Fruit fly (Drosophila melanogaster) whole organism, embryonic: ENCODE measurements around the gene Hexo2.

ENCODE experiments used
- Awh ChIP-seq: fragments of 200-800 bp; sonication (Bioruptor generic); IDR thresholded peaks from 2 replicates; pipeline ENCODE4, ENCODE4 v1.3.6; 2022; ENCODE audit warnings: missing biosample characterization, missing genetic modification characterization
- B-H1 ChIP-seq: fragments of 200-800 bp; sonication (Bioruptor generic); IDR thresholded peaks from 3 replicates; pipeline ENCODE4 v1.3.6; 2022; ENCODE audit warnings: missing biosample characterization, missing genetic modification characterization
- Blimp-1 ChIP-seq: fragments of 200-800 bp; sonication (Bioruptor generic); optimal IDR thresholded peaks from 3 replicates; lab custom pipeline; 2018; ENCODE audit warnings: missing biosample characterization, missing genetic modification characterization, mild to moderate bottlenecking, moderate library complexity, missing genetic modification reagents
- CG1024 ChIP-seq: fragments of 200-800 bp; sonication (Bioruptor generic); IDR thresholded peaks from 2 replicates; pipeline ENCODE4 v1.3.6; 2022; ENCODE audit warnings: missing biosample characterization, missing genetic modification characterization
- CG10979 ChIP-seq: fragments of 200-800 bp; sonication (Bioruptor generic); optimal IDR thresholded peaks from 2 replicates; lab custom pipeline; 2018; ENCODE audit warnings: missing biosample characterization, mild to moderate bottlenecking, missing genetic modification characterization, moderate library complexity
- CG13123 ChIP-seq: fragments of 200-800 bp; sonication (Bioruptor generic); optimal IDR thresholded peaks from 2 replicates; lab custom pipeline; 2016; ENCODE audit warnings: missing biosample characterization, missing genetic modification characterization
- CG13424 ChIP-seq: fragments of 200-800 bp; sonication (Bioruptor generic); optimal IDR thresholded peaks from 2 replicates; lab custom pipeline; 2019; ENCODE audit warnings: missing biosample characterization, mild to moderate bottlenecking, missing genetic modification characterization, moderate library complexity
- CG1603 ChIP-seq: fragments of 200-800 bp; sonication (Bioruptor generic); optimal IDR thresholded peaks from 2 replicates; lab custom pipeline; 2019; ENCODE audit warnings: missing biosample characterization, mild to moderate bottlenecking, missing genetic modification characterization, moderate library complexity
- CG2678 ChIP-seq: fragments of 200-800 bp; sonication (Bioruptor generic); optimal IDR thresholded peaks from 3 replicates; lab custom pipeline; 2019; ENCODE audit warnings: missing biosample characterization, mild to moderate bottlenecking, missing genetic modification characterization, moderate library complexity
- CG30431 ChIP-seq: fragments of 200-800 bp; sonication (Bioruptor generic); optimal IDR thresholded peaks from 2 replicates; lab custom pipeline; 2017; ENCODE audit warnings: missing biosample characterization, missing genetic modification characterization
- CG3726 ChIP-seq: fragments of 200-800 bp; sonication (Bioruptor generic); IDR thresholded peaks from 3 replicates; pipeline ENCODE4, ENCODE4 v1.3.6; 2022; ENCODE audit warnings: missing biosample characterization, missing genetic modification characterization
- CG4328 ChIP-seq: fragments of 200-800 bp; sonication (Bioruptor generic); optimal IDR thresholded peaks from 3 replicates; lab custom pipeline; 2017; ENCODE audit warnings: missing biosample characterization, missing genetic modification reagents, missing genetic modification characterization
- CG4424 ChIP-seq: fragments of 200-800 bp; sonication (Bioruptor generic); optimal IDR thresholded peaks from 3 replicates; lab custom pipeline; 2016; ENCODE audit warnings: missing biosample characterization, missing genetic modification characterization
- CG4854 ChIP-seq: fragments of 200-800 bp; sonication (Bioruptor generic); optimal IDR thresholded peaks from 2 replicates; lab custom pipeline; 2016; ENCODE audit warnings: missing biosample characterization, missing genetic modification characterization, inconsistent platforms
- CG6272 ChIP-seq: fragments of 200-800 bp; sonication (Bioruptor generic); IDR thresholded peaks from 2 replicates; pipeline ENCODE4 v1.3.6; 2022; ENCODE audit warnings: missing biosample characterization, missing genetic modification characterization
- CG8089 ChIP-seq: fragments of 200-800 bp; sonication (Bioruptor generic); optimal IDR thresholded peaks from 3 replicates; lab custom pipeline; 2016; ENCODE audit warnings: missing biosample characterization, missing genetic modification characterization
- CG8388 ChIP-seq: fragments of 200-800 bp; sonication (Bioruptor generic); optimal IDR thresholded peaks from 2 replicates; lab custom pipeline; 2019; ENCODE audit warnings: missing biosample characterization, mild to moderate bottlenecking, missing genetic modification characterization, moderate library complexity
- CG8765 ChIP-seq: fragments of 200-800 bp; sonication (Bioruptor generic); IDR thresholded peaks from 2 replicates; pipeline ENCODE4 v1.3.6; 2022; ENCODE audit warnings: missing biosample characterization, missing genetic modification characterization
- Chrac-16 ChIP-seq: fragments of 200-800 bp; sonication (Bioruptor generic); optimal IDR thresholded peaks from 3 replicates; lab custom pipeline; 2016; ENCODE audit warnings: missing biosample characterization, missing genetic modification characterization
- Hr51 ChIP-seq, 2 experiments: fragments of 200-800 bp; sonication (Bioruptor generic); optimal IDR thresholded peaks; 2 replicates in 1 of 2; 3 replicates in 1 of 2; lab custom pipeline; 2016 to 2018; ENCODE audit warnings: missing biosample characterization in 2 of 2, missing genetic modification characterization in 2 of 2, mild to moderate bottlenecking in 1 of 2, moderate library complexity in 1 of 2
- Med ChIP-seq: fragments of 200-800 bp; sonication (Bioruptor generic); peaks from one replicate; lab custom pipeline; 2016; ENCODE audit warnings: missing biosample characterization, missing genetic modification characterization, mild to moderate bottlenecking, inconsistent platforms, moderate library complexity
- Meics ChIP-seq: fragments of 200-800 bp; sonication (Bioruptor generic); optimal IDR thresholded peaks from 2 replicates; lab custom pipeline; 2017; ENCODE audit warnings: missing biosample characterization, mild to moderate bottlenecking, missing genetic modification characterization
- Ptx1 ChIP-seq: fragments of 200-800 bp; sonication (Bioruptor generic); IDR thresholded peaks from 2 replicates; pipeline ENCODE4 v1.3.6; 2022; ENCODE audit warnings: missing biosample characterization, missing genetic modification characterization
- Rx ChIP-seq: fragments of 200-800 bp; sonication (Bioruptor generic); IDR thresholded peaks from 2 replicates; pipeline ENCODE4 v1.3.6; 2022; ENCODE audit warnings: missing biosample characterization, missing genetic modification characterization
- Sox100B ChIP-seq: fragments of 200-800 bp; sonication (Bioruptor generic); optimal IDR thresholded peaks from 3 replicates; lab custom pipeline; 2018; ENCODE audit warnings: missing biosample characterization, mild to moderate bottlenecking, missing genetic modification characterization
- Sox102F ChIP-seq: fragments of 200-800 bp; sonication (Bioruptor generic); optimal IDR thresholded peaks from 2 replicates; lab custom pipeline; 2018; ENCODE audit warnings: missing biosample characterization, mild to moderate bottlenecking, missing genetic modification characterization, moderate library complexity
- Stat92E ChIP-seq, 3 experiments: fragments of >200 bp in 2 of 3; fragments of 200-800 bp in 1 of 3; sonication (Bioruptor generic) in 1 of 3; optimal IDR thresholded peaks; 2 replicates each; lab custom pipeline; 2017 to 2019; ENCODE audit warnings: missing biosample characterization in 3 of 3, missing genetic modification characterization in 3 of 3, mild to moderate bottlenecking in 1 of 3, moderate library complexity in 1 of 3
- Xrp1 ChIP-seq: fragments of 200-800 bp; sonication (Bioruptor generic); IDR thresholded peaks from 2 replicates; pipeline ENCODE4 v1.3.6; 2022; ENCODE audit warnings: missing biosample characterization, missing genetic modification characterization
- ara ChIP-seq: fragments of 200-800 bp; sonication (Bioruptor generic); IDR thresholded peaks from 2 replicates; pipeline ENCODE4 v1.3.6; 2022; ENCODE audit warnings: missing biosample characterization, missing genetic modification characterization
- az2 ChIP-seq: fragments of 200-800 bp; sonication (Bioruptor generic); optimal IDR thresholded peaks from 3 replicates; lab custom pipeline; 2016; ENCODE audit warnings: missing biosample characterization, missing genetic modification characterization
- br ChIP-seq: fragments of >200 bp; optimal IDR thresholded peaks from 2 replicates; lab custom pipeline; 2017
- bsh ChIP-seq, 2 experiments: fragments of 200-800 bp; sonication (Bioruptor generic); optimal IDR thresholded peaks; 2 replicates each; lab custom pipeline; 2017 to 2018; ENCODE audit warnings: mild to moderate bottlenecking in 2 of 2, missing biosample characterization in 2 of 2, missing genetic modification characterization in 2 of 2, moderate library complexity in 1 of 2
- cg ChIP-seq: fragments of 200-800 bp; sonication (Bioruptor generic); optimal IDR thresholded peaks from 3 replicates; lab custom pipeline; 2019; ENCODE audit warnings: missing biosample characterization, mild to moderate bottlenecking, missing genetic modification characterization, moderate library complexity
- chif ChIP-seq, 2 experiments: fragments of 200-800 bp; sonication (Bioruptor generic); optimal IDR thresholded peaks; 3 replicates each; lab custom pipeline; 2016; ENCODE audit warnings: missing biosample characterization in 2 of 2, missing genetic modification characterization in 2 of 2
- chn ChIP-seq: fragments of 200-800 bp; sonication (Bioruptor generic); optimal IDR thresholded peaks from 2 replicates; lab custom pipeline; 2016; ENCODE audit warnings: missing biosample characterization, missing genetic modification characterization
- ci ChIP-seq: fragments of 200-800 bp; sonication (Bioruptor generic); IDR thresholded peaks from 3 replicates; pipeline ENCODE4 v1.3.6; 2022; ENCODE audit warnings: missing biosample characterization, missing genetic modification characterization
- dmrt11E ChIP-seq: fragments of 200-800 bp; sonication (Bioruptor generic); optimal IDR thresholded peaks from 3 replicates; lab custom pipeline; 2018; ENCODE audit warnings: missing biosample characterization, mild to moderate bottlenecking, missing genetic modification characterization, moderate library complexity
- dysf ChIP-seq: fragments of 200-800 bp; sonication (Bioruptor generic); IDR thresholded peaks from 3 replicates; pipeline ENCODE4 v1.3.6; 2022; ENCODE audit warnings: missing biosample characterization, missing genetic modification characterization
- fru ChIP-seq: fragments of >200 bp; optimal IDR thresholded peaks from 2 replicates; lab custom pipeline; 2017
- gem ChIP-seq: fragments of 200-800 bp; sonication (Bioruptor generic); optimal IDR thresholded peaks from 2 replicates; lab custom pipeline; 2019; ENCODE audit warnings: missing biosample characterization, mild to moderate bottlenecking, missing genetic modification characterization, moderate library complexity
- grau ChIP-seq: fragments of 200-800 bp; optimal IDR thresholded peaks from 3 replicates; lab custom pipeline; 2019; ENCODE audit warnings: missing biosample characterization, mild to moderate bottlenecking, missing genetic modification characterization, moderate library complexity
- h ChIP-seq: fragments of >200 bp; optimal IDR thresholded peaks from 2 replicates; lab custom pipeline; 2017
- lola ChIP-seq, 3 experiments: fragments of >200 bp in 2 of 3; fragments of 200-800 bp in 1 of 3; sonication (Bioruptor generic) in 1 of 3; optimal IDR thresholded peaks; 2 replicates each; lab custom pipeline; 2017 to 2019; ENCODE audit warnings: missing biosample characterization in 3 of 3, missing genetic modification characterization in 3 of 3, mild to moderate bottlenecking in 1 of 3, moderate library complexity in 1 of 3
- nom ChIP-seq: fragments of 200-800 bp; sonication (Bioruptor generic); optimal IDR thresholded peaks from 2 replicates; lab custom pipeline; 2017; ENCODE audit warnings: missing biosample characterization, missing genetic modification characterization, mild to moderate bottlenecking, moderate library complexity, missing genetic modification reagents
- onecut ChIP-seq: fragments of 200-800 bp; sonication (Bioruptor generic); IDR thresholded peaks from 2 replicates; pipeline ENCODE4 v1.3.6; 2022; ENCODE audit warnings: missing biosample characterization, missing genetic modification characterization
- otp ChIP-seq: fragments of 200-800 bp; sonication (Bioruptor generic); IDR thresholded peaks from 3 replicates; pipeline ENCODE4, ENCODE4 v1.3.6; 2022; ENCODE audit warnings: missing biosample characterization, missing genetic modification characterization
- prd ChIP-seq, 3 experiments: fragments of >200 bp in 2 of 3; fragments of 200-800 bp in 1 of 3; sonication (Bioruptor generic) in 1 of 3; optimal IDR thresholded peaks in 2 of 3; IDR thresholded peaks in 1 of 3; 2 replicates in 2 of 3; 3 replicates in 1 of 3; pipeline versions ENCODE4 v1.3.6 to Lab custom; 2017 to 2022; ENCODE audit warnings: missing biosample characterization in 1 of 3, missing genetic modification characterization in 1 of 3
- row ChIP-seq: fragments of 200-800 bp; sonication (Bioruptor generic); IDR thresholded peaks from 3 replicates; pipeline ENCODE4 v1.3.6; 2022; ENCODE audit warnings: missing biosample characterization, missing genetic modification characterization
- trem ChIP-seq: fragments of 200-800 bp; optimal IDR thresholded peaks from 3 replicates; lab custom pipeline; 2019; ENCODE audit warnings: missing biosample characterization, mild to moderate bottlenecking, missing genetic modification characterization, moderate library complexity
- vvl ChIP-seq: fragments of 200-800 bp; sonication (Bioruptor generic); IDR thresholded peaks from 2 replicates; pipeline ENCODE4 v1.3.6; 2022; ENCODE audit warnings: missing biosample characterization, missing genetic modification characterization

Hexo2 gene

dm6 chrX:8755352-8755751, 45.9 kb downstream of the Hexo2 start (continued):
- no peak for TF ChIP-seq br (lab: Kevin White, UChicago)
- TF ChIP-seq CG4328 (GFP tag; lab: Kevin White, UChicago), result no peak
- peak; percentile 7 for TF ChIP-seq az2 (GFP tag; lab: Kevin White, UChicago)
- TF ChIP-seq cg, result peak; percentile 32
- peak; percentile 37; the same call in 1 of the 2 replicates for TF ChIP-seq CG1024 (GFP tag; lab: Robert Waterston, UW)
- TF ChIP-seq grau (tag; lab: Kevin White, UChicago), result peak; percentile 83
- TF ChIP-seq CG3726, result peak; percentile 16; the same call in 2 of the 3 replicates
- TF ChIP-seq bsh (GFP tag; optimal IDR thresholded peaks at IDR 0.05; lab: Kevin White, UChicago), result peak; percentile 14 to 59
- TF ChIP-seq Xrp1 (GFP tag; lab: Robert Waterston, UW), result peak; percentile 60; the same call in 1 of the 2 replicates
- TF ChIP-seq Sox102F, result peak; percentile 19
- TF ChIP-seq Med (GFP tag; lab: Kevin White, UChicago), result peak; percentile 50
- TF ChIP-seq chn, result peak; percentile 1
- TF ChIP-seq trem (tag; lab: Kevin White, UChicago), result no peak
- TF ChIP-seq row (GFP tag; lab: Robert Waterston, UW), result peak; percentile 55
- peak; percentile 38; the same call in 1 of the 2 replicates for TF ChIP-seq vvl (GFP tag; lab: Robert Waterston, UW)
- TF ChIP-seq fru (lab: Kevin White, UChicago), result no peak
- TF ChIP-seq CG13123 (GFP tag; lab: Kevin White, UChicago), result no peak
- TF ChIP-seq CG6272 (GFP tag; lab: Robert Waterston, UW), result no peak
- peak; percentile 22; the same call in 1 of the 3 replicates for TF ChIP-seq dysf (GFP tag; lab: Robert Waterston, UW)
- peak; percentile 51 for TF ChIP-seq CG1603
- TF ChIP-seq ci, result peak; percentile 56; the same call in 2 of the 3 replicates
- TF ChIP-seq CG4424 (GFP tag; lab: Kevin White, UChicago), result peak; percentile 29
- TF ChIP-seq Chrac-16 (GFP tag; lab: Kevin White, UChicago), result peak; percentile 31
- TF ChIP-seq nom (GFP tag; lab: Kevin White, UChicago), result peak; percentile 48
- no peak for TF ChIP-seq Awh (GFP tag; lab: Robert Waterston, UW)
- peak; percentile 52; the same call in 1 of the 2 replicates for TF ChIP-seq ara (GFP tag; lab: Robert Waterston, UW)
- TF ChIP-seq dmrt11E (tag; lab: Kevin White, UChicago), result peak; percentile 61
- peak; percentile 2 for TF ChIP-seq Blimp-1
- TF ChIP-seq CG4854 (GFP tag; lab: Kevin White, UChicago), result no peak
- TF ChIP-seq Stat92E (GFP tag; optimal IDR thresholded peaks at IDR 0.05; lab: Kevin White, UChicago), result no peak
- TF ChIP-seq chif (GFP tag; optimal IDR thresholded peaks at IDR 0.05; lab: Kevin White, UChicago), result peak; percentile 18 to 57
- peak; percentile 32 for TF ChIP-seq CG13424 (tag; lab: Kevin White, UChicago)
- TF ChIP-seq lola (GFP tag; optimal IDR thresholded peaks at IDR 0.05; lab: Kevin White, UChicago), result peak in 1 of 3 experiments; percentile 43
- peak; percentile 48 for TF ChIP-seq CG10979
- no peak for TF ChIP-seq Sox100B (GFP tag; lab: Kevin White, UChicago)
- TF ChIP-seq gem, result peak; percentile 44
- no peak for TF ChIP-seq CG8089 (GFP tag; lab: Kevin White, UChicago)
- TF ChIP-seq B-H1 (GFP tag; lab: Robert Waterston, UW), result no peak
- peak; percentile 26; the same call in 1 of the 2 replicates for TF ChIP-seq onecut
- TF ChIP-seq Meics (GFP tag; lab: Kevin White, UChicago), result no peak
- no peak for TF ChIP-seq Hr51 (GFP tag; optimal IDR thresholded peaks at IDR 0.05; lab: Kevin White, UChicago)
- TF ChIP-seq h, result no peak
- TF ChIP-seq CG30431 (GFP tag; lab: Kevin White, UChicago), result peak; percentile 25
- TF ChIP-seq otp (GFP tag; lab: Robert Waterston, UW), result 0 out of 3 replicates have a peak, but pooled peaks have one; percentile 23
- TF ChIP-seq CG2678 (tag; lab: Kevin White, UChicago), result peak; percentile 9
- TF ChIP-seq Rx (GFP tag; lab: Robert Waterston, UW), result peak; percentile 22; the same call in 1 of the 2 replicates
- peak; percentile 0 for TF ChIP-seq CG8388 (GFP tag; lab: Kevin White, UChicago)
- TF ChIP-seq CG8765, result peak; percentile 43; the same call in 1 of the 2 replicates
- TF ChIP-seq prd (optimal IDR thresholded peaks at IDR 0.05; lab: Kevin White, UChicago), result no peak
- peak; percentile 77 for TF ChIP-seq prd (GFP tag; IDR thresholded peaks at IDR 0.05; lab: Robert Waterston, UW)
- TF ChIP-seq Ptx1, result peak; percentile 18; the same call in 1 of the 2 replicates
